Worm (Caenorhabditis elegans): ENCODE results near the gene taf-6.1.

The taf-6.1 gene

ce11 chrII:1127676-1128075, at the start of gene taf-6.1:
Gene taf-6.1 (plus strand): TSS chrII:1127976.
- TF ChIP-seq elt-1 (tag; optimal IDR thresholded peaks at IDR 0.05): no peak
- TF ChIP-seq nhr-237 (tag; optimal IDR thresholded peaks at IDR 0.05): no peak
- no peak for TF ChIP-seq C34F6.9 (tag; optimal IDR thresholded peaks at IDR 0.05)
- no peak for TF ChIP-seq zag-1 (tag; optimal IDR thresholded peaks at IDR 0.05)
- TF ChIP-seq mab-5 (tag; optimal IDR thresholded peaks at IDR 0.05): no peak
- no peak for TF ChIP-seq sma-3 (GFP tag; optimal IDR thresholded peaks at IDR 0.05)
- TF ChIP-seq dmd-4 (tag; optimal IDR thresholded peaks at IDR 0.05): no peak

ce11 chrII:1082859-1083258, 44.9 kb upstream of the taf-6.1 start, which contains the start of gene K02E7.1:
Gene K02E7.1 (plus strand): TSS chrII:1083159.
- TF ChIP-seq crh-2 (tag; optimal IDR thresholded peaks at IDR 0.05): no peak
- TF ChIP-seq fos-1 (tag; optimal IDR thresholded peaks at IDR 0.05): no peak
- no peak for TF ChIP-seq nhr-25 (tag; optimal IDR thresholded peaks at IDR 0.05)
- no peak for TF ChIP-seq alr-1 (tag; optimal IDR thresholded peaks at IDR 0.05)
- no peak for TF ChIP-seq ceh-82 (tag; optimal IDR thresholded peaks at IDR 0.05)
- no peak for TF ChIP-seq nhr-21 (tag; optimal IDR thresholded peaks at IDR 0.05)
- TF ChIP-seq nhr-129 (tag; optimal IDR thresholded peaks at IDR 0.05): no peak
- TF ChIP-seq nhr-77 (tag; optimal IDR thresholded peaks at IDR 0.05): no peak
- TF ChIP-seq blmp-1 (tag; optimal IDR thresholded peaks at IDR 0.05; ENCODE audit: insufficient read depth): no peak
- TF ChIP-seq lin-39 (tag; optimal IDR thresholded peaks at IDR 0.05): no peak
- no peak for TF ChIP-seq aly-2 (tag; optimal IDR thresholded peaks at IDR 0.05)
- TF ChIP-seq ztf-1 (GFP tag; conservative IDR thresholded peaks at IDR 0.05): no peak
- TF ChIP-seq skn-1 (tag; optimal IDR thresholded peaks at IDR 0.05): no peak
- TF ChIP-seq ztf-4 (tag; optimal IDR thresholded peaks at IDR 0.05): no peak
- TF ChIP-seq ZK546.5 (tag; optimal IDR thresholded peaks at IDR 0.05): no peak
- TF ChIP-seq mdl-1 (tag; optimal IDR thresholded peaks at IDR 0.05): no peak
- no peak for TF ChIP-seq nhr-237 (tag; optimal IDR thresholded peaks at IDR 0.05)
- no peak for TF ChIP-seq nhr-23 (tag; optimal IDR thresholded peaks at IDR 0.05)
- TF ChIP-seq sma-9 (GFP tag; optimal IDR thresholded peaks at IDR 0.05): no peak
- TF ChIP-seq sma-9 (tag; optimal IDR thresholded peaks at IDR 0.05): no peak

DNA sequence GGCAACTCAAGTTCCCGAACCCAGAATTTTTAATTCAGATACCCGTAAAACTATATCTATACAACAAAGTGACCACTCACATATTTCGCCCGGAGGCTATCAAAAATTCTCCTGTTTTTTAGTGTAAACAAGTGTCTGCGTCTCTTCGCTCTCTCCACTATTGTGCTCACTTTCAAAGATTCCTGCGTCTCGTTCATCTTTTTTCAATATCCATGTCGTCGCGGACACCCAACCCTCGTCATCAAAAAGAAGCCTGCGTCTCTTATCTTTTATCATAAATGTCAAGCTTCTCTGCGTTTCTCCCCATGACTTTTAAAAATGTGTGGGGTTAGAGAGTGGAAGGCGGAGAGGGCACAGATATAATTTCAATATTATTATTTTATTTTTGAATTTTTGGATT, 42.9 kb upstream of the taf-6.1 start:
- TF ChIP-seq nhr-21 (tag; optimal IDR thresholded peaks at IDR 0.05): no peak
- TF ChIP-seq nhr-12 (tag; optimal IDR thresholded peaks at IDR 0.05): no peak
- no peak for TF ChIP-seq zag-1 (tag; optimal IDR thresholded peaks at IDR 0.05)
- no peak for TF ChIP-seq skn-1 (tag; optimal IDR thresholded peaks at IDR 0.05)
- no peak for TF ChIP-seq unc-62 (GFP tag; optimal IDR thresholded peaks at IDR 0.05)
- TF ChIP-seq ztf-4 (tag; optimal IDR thresholded peaks at IDR 0.05): no peak
- no peak for TF ChIP-seq lin-39 (tag; optimal IDR thresholded peaks at IDR 0.05)
- peak; percentile 90 for TF ChIP-seq F13H6.1 (tag; optimal IDR thresholded peaks at IDR 0.05)
- TF ChIP-seq nhr-6 (tag; optimal IDR thresholded peaks at IDR 0.05): no peak
- no peak for TF ChIP-seq nhr-23 (tag; optimal IDR thresholded peaks at IDR 0.05)
- TF ChIP-seq C34F6.9 (tag; optimal IDR thresholded peaks at IDR 0.05): peak; percentile 57
- no peak for TF ChIP-seq nhr-10 (tag; optimal IDR thresholded peaks at IDR 0.05)
- TF ChIP-seq mdl-1 (tag; optimal IDR thresholded peaks at IDR 0.05): no peak
- TF ChIP-seq nhr-237 (tag; optimal IDR thresholded peaks at IDR 0.05): no peak
- no peak for TF ChIP-seq Y55F3AM.14 (GFP tag; optimal IDR thresholded peaks at IDR 0.05)
- no peak for TF ChIP-seq aly-2 (tag; optimal IDR thresholded peaks at IDR 0.05)
- no peak for TF ChIP-seq sem-4 (tag; optimal IDR thresholded peaks at IDR 0.05)
- no peak for TF ChIP-seq blmp-1 (tag; optimal IDR thresholded peaks at IDR 0.05; ENCODE audit: insufficient read depth)
- TF ChIP-seq alr-1 (tag; optimal IDR thresholded peaks at IDR 0.05): no peak
- no peak for TF ChIP-seq nhr-25 (tag; optimal IDR thresholded peaks at IDR 0.05)
- TF ChIP-seq mab-5 (tag; optimal IDR thresholded peaks at IDR 0.05): peak; percentile 33
- TF ChIP-seq fos-1 (tag; optimal IDR thresholded peaks at IDR 0.05): no peak
- no peak for TF ChIP-seq ceh-16 (tag; optimal IDR thresholded peaks at IDR 0.05)
- TF ChIP-seq dmd-4 (tag; optimal IDR thresholded peaks at IDR 0.05): no peak
- no peak for TF ChIP-seq ZK546.5 (tag; optimal IDR thresholded peaks at IDR 0.05)
- TF ChIP-seq sma-3 (GFP tag; optimal IDR thresholded peaks at IDR 0.05): no peak
- TF ChIP-seq R02D3.7 (tag; optimal IDR thresholded peaks at IDR 0.05): no peak
- TF ChIP-seq ztf-1 (GFP tag; conservative IDR thresholded peaks at IDR 0.05): no peak
- no peak for TF ChIP-seq snpc-4 (tag; optimal IDR thresholded peaks at IDR 0.05)
- no peak for TF ChIP-seq peb-1 (tag; optimal IDR thresholded peaks at IDR 0.05)
- no peak for TF ChIP-seq unc-39 (tag; optimal IDR thresholded peaks at IDR 0.05)
- no peak for TF ChIP-seq nhr-77 (tag; optimal IDR thresholded peaks at IDR 0.05)
- no peak for TF ChIP-seq nhr-11 (tag; optimal IDR thresholded peaks at IDR 0.05)
- peak; percentile 71 for TF ChIP-seq nhr-129 (tag; optimal IDR thresholded peaks at IDR 0.05)
- TF ChIP-seq elt-1 (tag; optimal IDR thresholded peaks at IDR 0.05): no peak
- no peak for TF ChIP-seq ama-1 (optimal IDR thresholded peaks at IDR 0.05)
- peak; percentile 48 for TF ChIP-seq crh-2 (tag; optimal IDR thresholded peaks at IDR 0.05)
- TF ChIP-seq egl-27 (tag; optimal IDR thresholded peaks at IDR 0.05): peak; percentile 60
- TF ChIP-seq lin-13 (GFP tag; optimal IDR thresholded peaks at IDR 0.05): peak; percentile 38
- peak; percentile 46 for TF ChIP-seq unc-55 (GFP tag; optimal IDR thresholded peaks at IDR 0.05)
- no peak for TF ChIP-seq lin-11 (tag; optimal IDR thresholded peaks at IDR 0.05)
- no peak for TF ChIP-seq elt-3 (tag; optimal IDR thresholded peaks at IDR 0.05)
- TF ChIP-seq ceh-82 (tag; optimal IDR thresholded peaks at IDR 0.05): no peak
- TF ChIP-seq mbf-1 (tag; optimal IDR thresholded peaks at IDR 0.05): no peak
- TF ChIP-seq sma-9 (GFP tag; optimal IDR thresholded peaks at IDR 0.05): peak; percentile 74
- TF ChIP-seq sma-9 (tag; optimal IDR thresholded peaks at IDR 0.05): no peak
- TF ChIP-seq gmeb-1 (tag; optimal IDR thresholded peaks at IDR 0.05): no peak

Data from whole organism, L2 larva.